Fruit fly (Drosophila melanogaster): Measurements from ENCODE around the gene CG14377.
A peak's percentile ranks its signal among the peaks of the same experiment; 100 is the strongest.

Gene CG14377

dm6 chr3R:13425470-13426033 is 27.9 kb downstream of the CG14377 start, which contains the start of gene Act87E (continued):
- TF ChIP-seq CG34376 (GFP tag; optimal IDR thresholded peaks at IDR 0.05) (no peak), en (GFP tag; optimal IDR thresholded peaks at IDR 0.05) (no peak), CG8765 (GFP tag; IDR thresholded peaks at IDR 0.05) (no peak), dmrt99B (tag; optimal IDR thresholded peaks at IDR 0.05) (peak; percentile 78), cg (GFP tag; optimal IDR thresholded peaks at IDR 0.05) (peak; percentile 38), schlank (tag; optimal IDR thresholded peaks at IDR 0.05) (no peak), CG9437 (GFP tag; optimal IDR thresholded peaks at IDR 0.05) (peak; percentile 73), zf30C (GFP tag; optimal IDR thresholded peaks at IDR 0.05) (peak; percentile 80), Sin3A (optimal IDR thresholded peaks at IDR 0.05) (no peak), CG16815 (GFP tag; optimal IDR thresholded peaks at IDR 0.05) (peak; percentile 54), CG8290 (GFP tag; optimal IDR thresholded peaks at IDR 0.05) (peak; percentile 35), CG8290 (tag; optimal IDR thresholded peaks at IDR 0.05) (no peak), sisA (GFP tag; IDR thresholded peaks at IDR 0.05) (peak; percentile 55; the same call in 1 of the 2 replicates), eyg (GFP tag; optimal IDR thresholded peaks at IDR 0.05) (no peak), YL-1 (GFP tag; optimal IDR thresholded peaks at IDR 0.05) (no peak), CG15479 (GFP tag; optimal IDR thresholded peaks at IDR 0.05) (no peak), CG8089 (GFP tag; optimal IDR thresholded peaks at IDR 0.05) (no peak), cas (GFP tag; IDR thresholded peaks at IDR 0.05) (no peak), ac (GFP tag; optimal IDR thresholded peaks at IDR 0.05) (peak; percentile 30), Awh (GFP tag; IDR thresholded peaks at IDR 0.05) (no peak), dmrt11E (tag; optimal IDR thresholded peaks at IDR 0.05) (peak; percentile 84), ap (GFP tag; IDR thresholded peaks at IDR 0.05) (no peak), tio (GFP tag; optimal IDR thresholded peaks at IDR 0.05) (peak; percentile 65), wdn (GFP tag; IDR thresholded peaks at IDR 0.05) (no peak), CG2202 (tag; optimal IDR thresholded peaks at IDR 0.05) (peak; percentile 42), B-H1 (GFP tag; IDR thresholded peaks at IDR 0.05) (no peak), CG8359 (GFP tag; optimal IDR thresholded peaks at IDR 0.05; ENCODE audit: borderline replicate concordance) (peak; percentile 25), seq (GFP tag; IDR thresholded peaks at IDR 0.05) (no peak), CG8944 (GFP tag; optimal IDR thresholded peaks at IDR 0.05) (no peak), CG13123 (GFP tag; optimal IDR thresholded peaks at IDR 0.05) (no peak), mld (GFP tag; IDR thresholded peaks at IDR 0.05; ENCODE audit: partially characterized antibody) (no peak), CG31224 (GFP tag; IDR thresholded peaks at IDR 0.05) (0 out of 2 replicates have a peak, but pooled peaks have one; percentile 8), vvl (GFP tag; IDR thresholded peaks at IDR 0.05) (0 out of 2 replicates have a peak, but pooled peaks have one; percentile 15), otp (GFP tag; IDR thresholded peaks at IDR 0.05) (no peak), Jarid2 (GFP tag; optimal IDR thresholded peaks at IDR 0.05) (no peak), CG10543 (GFP tag; optimal IDR thresholded peaks at IDR 0.05) (no peak), Dek (tag; optimal IDR thresholded peaks at IDR 0.05) (peak; percentile 52), Vsx1 (GFP tag; optimal IDR thresholded peaks at IDR 0.05) (peak; percentile 16), CG12769 (tag; optimal IDR thresholded peaks at IDR 0.05) (no peak), CG7556 (GFP tag; optimal IDR thresholded peaks at IDR 0.05) (peak; percentile 81), nerfin-1 (tag; optimal IDR thresholded peaks at IDR 0.05) (peak; percentile 73), CG6854 (GFP tag; optimal IDR thresholded peaks at IDR 0.05) (no peak), CG15696 (tag; optimal IDR thresholded peaks at IDR 0.05) (peak; percentile 79), CG31388 (GFP tag; optimal IDR thresholded peaks at IDR 0.05) (peak; percentile 6), CG17328 (GFP tag; IDR thresholded peaks at IDR 0.05) (no peak), CG32767 (GFP tag; IDR thresholded peaks at IDR 0.05) (no peak), tna (GFP tag; IDR thresholded peaks at IDR 0.05; ENCODE audit: partially characterized antibody) (no peak), knrl (GFP tag; IDR thresholded peaks at IDR 0.05; ENCODE audit: partially characterized antibody) (no peak), pzg (GFP tag; optimal IDR thresholded peaks at IDR 0.05) (no peak), CG2129 (GFP tag; IDR thresholded peaks at IDR 0.05; ENCODE audit: partially characterized antibody) (no peak)
